Worm (Caenorhabditis elegans): ENCODE data around the gene clec-255.

DNA sequence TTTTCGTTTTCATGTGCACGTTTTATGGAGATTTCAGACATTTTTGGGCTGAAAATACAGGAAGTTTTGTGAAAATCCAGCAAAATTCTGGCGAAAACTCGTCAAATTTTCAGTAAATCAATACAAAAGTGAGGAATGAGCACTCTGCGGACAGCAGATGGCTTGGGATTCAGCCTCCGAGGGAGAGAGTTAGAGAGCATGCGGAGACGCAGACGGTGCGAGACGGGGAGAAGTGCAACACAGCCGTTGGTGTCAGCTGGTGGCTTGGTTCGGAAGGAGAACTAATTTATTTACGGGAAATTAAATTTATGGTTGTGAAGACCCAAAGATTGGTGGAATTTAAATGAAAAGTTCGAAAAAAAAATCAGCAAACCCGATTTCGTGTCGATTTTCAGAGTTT lies 38.1 kb upstream of the clec-255 start, which contains the start of gene C54E10.6:
- TF ChIP-seq lin-13 (GFP tag; optimal IDR thresholded peaks at IDR 0.05) (no peak), C16A3.4 (tag; optimal IDR thresholded peaks at IDR 0.05) (no peak), nhr-90 (tag; optimal IDR thresholded peaks at IDR 0.05; ENCODE audit: poor library complexity) (no peak), ama-1 (optimal IDR thresholded peaks at IDR 0.05) (no peak), elt-3 (tag; optimal IDR thresholded peaks at IDR 0.05) (no peak), ceh-82 (tag; optimal IDR thresholded peaks at IDR 0.05) (no peak), nhr-28 (tag; optimal IDR thresholded peaks at IDR 0.05) (no peak), jun-1 (tag; optimal IDR thresholded peaks at IDR 0.05) (no peak), pqm-1 (tag; optimal IDR thresholded peaks at IDR 0.05) (no peak), unc-30 (tag; optimal IDR thresholded peaks at IDR 0.05) (no peak), nhr-11 (tag; optimal IDR thresholded peaks at IDR 0.05) (no peak), zip-4 (GFP tag; optimal IDR thresholded peaks at IDR 0.05) (no peak), alr-1 (tag; optimal IDR thresholded peaks at IDR 0.05; ENCODE audit: borderline replicate concordance) (no peak), C04F5.9 (tag; optimal IDR thresholded peaks at IDR 0.05) (no peak)

Data from whole organism, L1 larva.